Worm (Caenorhabditis elegans) whole organism, L3 larva: ENCODE results near the gene Y11D7A.8.

ENCODE experiments used
- nhr-237 ChIP-seq: fragments of 150-350 bp; optimal IDR thresholded peaks from 2 replicates; lab custom pipeline; 2014; ENCODE audit warnings: missing biosample characterization, missing genetic modification characterization
- nhr-76 ChIP-seq: fragments of 150-350 bp; sonication (generic microtip); optimal IDR thresholded peaks from 5 replicates; lab custom pipeline; 2014; ENCODE audit warnings: missing biosample characterization, missing genetic modification characterization
- nhr-77 ChIP-seq: fragments of 150-350 bp; optimal IDR thresholded peaks from 2 replicates; lab custom pipeline; 2014; ENCODE audit warnings: missing biosample characterization, missing genetic modification characterization
- unc-39 ChIP-seq: sonication (generic microtip); optimal IDR thresholded peaks from 4 replicates; lab custom pipeline; 2017; ENCODE audit warnings: missing biosample characterization, missing genetic modification characterization
- unc-62 ChIP-seq: fragments of 150-350 bp; sonication (generic microtip); optimal IDR thresholded peaks from 4 replicates; lab custom pipeline; 2014; ENCODE audit warnings: missing biosample characterization, missing genetic modification reagents, missing genetic modification characterization
- ztf-11 ChIP-seq: fragments of 150-350 bp; optimal IDR thresholded peaks from 2 replicates; lab custom pipeline; 2014; ENCODE audit warnings: missing biosample characterization, missing genetic modification characterization

- no peak for TF ChIP-seq nhr-77 (tag; lab: Kevin White, UChicago)
- no peak for TF ChIP-seq nhr-237
- no peak for TF ChIP-seq ztf-11 (tag; lab: Kevin White, UChicago)
- TF ChIP-seq unc-39 (tag; lab: Kevin White, UChicago): no peak
- TF ChIP-seq unc-62 (GFP tag; lab: Kevin White, UChicago): no peak
- TF ChIP-seq nhr-76 (tag; lab: Kevin White, UChicago): no peak
Measured at ce11 chrIV:9296285-9296684, 45.1 kb downstream of the Y11D7A.8 start, which contains the start of gene F49C12.1.
